Worm (Caenorhabditis elegans) whole organism, midembryonic: ENCODE data around the gene F15B9.11.

Source experiments
- T22C8.4 ChIP-seq: fragments of 200-800 bp; sonication (Bioruptor generic); IDR thresholded peaks from 2 replicates; pipeline ENCODE4 v1.3.6; 2022; ENCODE audit warnings: missing genetic modification characterization, missing compliant biosample characterization
- cog-1 ChIP-seq: sonication (generic microtip); optimal IDR thresholded peaks from 2 replicates; lab custom pipeline; 2016; ENCODE audit warnings: missing genetic modification characterization, missing compliant biosample characterization
- flt-1 ChIP-seq: fragments of 200-800 bp; sonication (Bioruptor generic); IDR thresholded peaks from 2 replicates; pipeline ENCODE4 v1.3.6; 2022; ENCODE audit warnings: missing genetic modification characterization, missing compliant biosample characterization
- klf-2 ChIP-seq: fragments of 200-800 bp; sonication (Bioruptor generic); conservative IDR thresholded peaks from 2 replicates; pipeline ENCODE4 v1.3.6; 2022; ENCODE audit warnings: missing genetic modification reagents, missing genetic modification characterization, missing compliant biosample characterization
- med-1 ChIP-seq: sonication (generic microtip); optimal IDR thresholded peaks from 2 replicates; lab custom pipeline; 2017; ENCODE audit warnings: missing genetic modification characterization, mild to moderate bottlenecking, missing compliant biosample characterization, antibody characterized with exemption, missing genetic modification reagents; ENCODE audit not compliant: insufficient read depth
- ref-1 ChIP-seq: fragments of 200-800 bp; sonication (Bioruptor generic); conservative IDR thresholded peaks from 2 replicates; pipeline ENCODE4 v1.3.6; 2022; ENCODE audit warnings: missing genetic modification reagents, missing genetic modification characterization, missing compliant biosample characterization
- tab-1 ChIP-seq: fragments of 200-800 bp; sonication (Bioruptor generic); IDR thresholded peaks from 2 replicates; pipeline ENCODE4 v1.3.6; 2022; ENCODE audit warnings: missing genetic modification characterization, missing compliant biosample characterization
- ztf-23 ChIP-seq: fragments of 200-800 bp; sonication (Bioruptor generic); IDR thresholded peaks from 2 replicates; pipeline ENCODE4 v1.3.6; 2022; ENCODE audit warnings: missing genetic modification reagents, missing genetic modification characterization, missing compliant biosample characterization
- ztf-29 ChIP-seq: fragments of 200-800 bp; sonication (Bioruptor generic); IDR thresholded peaks from 2 replicates; pipeline ENCODE4 v1.3.6; 2022; ENCODE audit warnings: missing genetic modification reagents, missing genetic modification characterization, missing compliant biosample characterization

Gene F15B9.11

ce11 chrV:12995269-12995668 lies 2.6 kb upstream of the F15B9.11 start, which contains the start of gene far-5:
Gene far-5 (plus strand): TSS chrV:12995569.
- no peak for TF ChIP-seq flt-1
- no peak for TF ChIP-seq ztf-23 (GFP tag; lab: Robert Waterston, UW)
- TF ChIP-seq tab-1 (GFP tag; lab: Robert Waterston, UW): no peak

DNA sequence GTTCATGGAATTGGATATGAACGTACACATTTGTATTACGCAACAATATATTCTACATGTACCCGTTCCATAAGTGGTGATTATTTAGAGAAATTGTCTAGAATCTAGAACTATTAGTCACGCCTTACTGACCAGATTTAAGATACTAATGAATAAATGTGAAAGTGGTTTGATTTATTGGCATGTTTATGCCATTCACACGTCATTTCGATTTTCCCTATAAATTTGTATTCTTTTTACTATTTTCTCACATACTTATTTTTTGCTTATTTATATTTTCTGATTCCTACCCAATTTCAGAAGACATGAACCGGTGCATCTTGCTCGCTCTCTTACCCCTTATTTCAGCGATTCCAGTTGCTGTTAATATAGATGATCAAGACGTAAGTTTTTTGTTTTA lies 4.4 kb downstream of the F15B9.11 start, which contains the start of gene F15B9.8:
TSS of gene F15B9.8 (plus strand) at position 301 of the 400 bp plus-strand sequence.
- no peak for TF ChIP-seq ztf-29
- no peak for TF ChIP-seq klf-2 (GFP tag; lab: Robert Waterston, UW)
- TF ChIP-seq ztf-23 (GFP tag; lab: Robert Waterston, UW): no peak
- no peak for TF ChIP-seq med-1
- TF ChIP-seq cog-1: no peak
- no peak for TF ChIP-seq ref-1 (GFP tag; lab: Robert Waterston, UW)
- no peak for TF ChIP-seq T22C8.4
- TF ChIP-seq flt-1: no peak
- TF ChIP-seq tab-1 (GFP tag; lab: Robert Waterston, UW): no peak

ce11 chrV:12987061-12987460 lies 5.6 kb downstream of the F15B9.11 start, which contains the start of gene shw-3:
Gene shw-3 (minus strand): TSS chrV:12987161.
- no peak for TF ChIP-seq klf-2 (GFP tag; lab: Robert Waterston, UW)
- no peak for TF ChIP-seq med-1
- TF ChIP-seq tab-1 (GFP tag; lab: Robert Waterston, UW): no peak
- no peak for TF ChIP-seq flt-1
- no peak for TF ChIP-seq ztf-23 (GFP tag; lab: Robert Waterston, UW)
- no peak for TF ChIP-seq ztf-29
- TF ChIP-seq cog-1: no peak
- TF ChIP-seq T22C8.4: no peak
- TF ChIP-seq ref-1 (GFP tag; lab: Robert Waterston, UW): no peak

DNA sequence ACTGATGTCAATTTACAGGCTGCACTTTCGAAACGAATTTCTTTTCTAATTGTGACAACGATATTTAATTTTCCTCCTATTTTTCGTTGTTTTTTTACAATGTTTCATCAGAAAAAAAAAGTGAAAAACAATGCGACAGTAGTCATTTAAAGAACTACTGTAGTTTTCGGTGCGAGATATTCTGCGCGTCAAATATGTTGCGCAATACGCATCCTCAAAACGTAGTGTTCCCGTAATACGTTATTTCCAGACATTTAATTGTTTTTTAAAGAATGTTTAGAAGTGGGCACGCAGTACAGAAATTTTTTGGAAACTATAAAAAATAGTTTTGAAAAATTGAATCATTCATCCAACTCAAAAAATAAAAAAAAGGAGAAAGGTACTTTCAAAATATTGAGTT lies 18.6 kb downstream of the F15B9.11 start:
- TF ChIP-seq ztf-29 (no peak), med-1 (no peak), cog-1 (no peak), klf-2 (GFP tag; lab: Robert Waterston, UW) (no peak), ref-1 (GFP tag; lab: Robert Waterston, UW) (no peak), flt-1 (no peak), T22C8.4 (no peak), ztf-23 (GFP tag; lab: Robert Waterston, UW) (no peak), tab-1 (GFP tag; lab: Robert Waterston, UW) (no peak)

DNA sequence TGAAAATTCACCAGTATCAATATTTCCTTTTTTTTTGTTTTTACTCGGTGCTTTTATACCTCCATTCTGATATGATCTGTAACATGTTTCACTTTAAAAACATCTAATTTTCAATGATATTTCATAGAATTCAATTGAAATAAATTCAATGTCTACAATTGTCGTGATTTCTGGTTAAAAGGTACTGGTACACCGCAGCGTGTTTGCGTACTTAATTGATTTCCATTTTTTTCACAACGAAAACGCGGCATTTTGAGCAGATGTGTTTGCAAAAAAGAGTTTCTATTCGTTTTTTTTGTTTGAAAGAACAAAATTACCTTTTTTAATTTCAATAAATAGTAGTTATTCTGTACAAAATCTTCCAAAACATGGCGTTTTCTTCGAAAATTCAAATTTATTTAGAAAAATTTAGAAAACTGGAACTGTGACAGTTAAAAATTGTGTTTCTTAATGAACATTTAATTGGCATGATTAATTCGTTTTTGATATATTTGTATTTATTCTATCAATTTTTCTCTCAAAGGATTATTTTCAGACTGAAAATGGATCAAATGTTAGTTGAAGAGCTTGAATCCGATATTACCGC lies 22.0 kb downstream of the F15B9.11 start, which contains the start of gene pnn-1:
TSS of gene pnn-1 (plus strand) at position 536 of the 586 bp plus-strand sequence.
- TF ChIP-seq tab-1 (GFP tag; lab: Robert Waterston, UW) (no peak), ztf-29 (no peak), ztf-23 (GFP tag; lab: Robert Waterston, UW) (no peak), med-1 (no peak), klf-2 (GFP tag; lab: Robert Waterston, UW) (no peak), cog-1 (no peak), flt-1 (no peak), ref-1 (GFP tag; lab: Robert Waterston, UW) (no peak), T22C8.4 (no peak)

DNA sequence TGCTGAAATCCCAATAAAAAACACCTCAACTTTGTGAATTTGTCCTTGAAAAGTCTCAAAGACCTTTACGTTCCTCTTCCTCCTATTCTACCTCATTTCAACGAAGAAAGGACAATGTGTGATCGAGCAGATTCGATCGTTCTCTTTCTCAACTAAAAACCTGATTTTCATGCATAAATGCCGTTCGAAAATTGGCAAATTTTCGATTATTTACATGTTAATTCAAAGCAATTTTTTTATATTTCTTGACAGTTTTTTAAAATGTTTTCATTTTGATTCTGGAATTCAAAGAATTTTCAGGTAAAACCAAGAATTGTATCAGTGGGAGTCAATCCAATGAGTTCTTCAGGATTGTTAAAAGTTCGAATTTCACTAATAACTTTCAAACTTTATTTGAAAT lies 24.1 kb downstream of the F15B9.11 start, which contains the start of gene lin-46:
TSS of gene lin-46 (plus strand) at position 301 of the 400 bp plus-strand sequence.
- no peak for TF ChIP-seq ztf-29

ce11 chrV:12967925-12968327 lies 24.8 kb downstream of the F15B9.11 start, which contains the start of gene R186.8:
Gene R186.8 (minus strand): TSS chrV:12967982.
- TF ChIP-seq cog-1: peak; percentile 52

ce11 chrV:12967110-12967509 lies 25.6 kb downstream of the F15B9.11 start, which contains the start of gene R186.3:
Gene R186.3 (minus strand): TSS chrV:12967210.
- no peak for TF ChIP-seq ref-1 (GFP tag; lab: Robert Waterston, UW)
- no peak for TF ChIP-seq flt-1
- no peak for TF ChIP-seq klf-2 (GFP tag; lab: Robert Waterston, UW)
- no peak for TF ChIP-seq T22C8.4
- no peak for TF ChIP-seq ztf-29
- no peak for TF ChIP-seq ztf-23 (GFP tag; lab: Robert Waterston, UW)
- TF ChIP-seq med-1: no peak
- TF ChIP-seq cog-1: no peak
- no peak for TF ChIP-seq tab-1 (GFP tag; lab: Robert Waterston, UW)

- TF ChIP-seq flt-1 (no peak), ztf-29 (no peak), cog-1 (no peak), T22C8.4 (no peak), ref-1 (GFP tag; lab: Robert Waterston, UW) (no peak), med-1 (no peak), klf-2 (GFP tag; lab: Robert Waterston, UW) (no peak), tab-1 (GFP tag; lab: Robert Waterston, UW) (no peak)
Observed at ce11 chrV:12964076-12964475, 28.6 kb downstream of the F15B9.11 start, which contains the start of gene srd-35. Gene srd-35 (plus strand): TSS chrV:12964376.

ce11 chrV:12963192-12963591 lies 29.5 kb downstream of the F15B9.11 start, which contains the start of gene hrg-9:
Gene hrg-9 (minus strand): TSS chrV:12963343.
- TF ChIP-seq tab-1 (GFP tag; lab: Robert Waterston, UW) (no peak), ztf-23 (GFP tag; lab: Robert Waterston, UW) (no peak), med-1 (no peak), flt-1 (no peak), cog-1 (no peak), klf-2 (GFP tag; lab: Robert Waterston, UW) (no peak), ref-1 (GFP tag; lab: Robert Waterston, UW) (no peak), ztf-29 (no peak)

DNA sequence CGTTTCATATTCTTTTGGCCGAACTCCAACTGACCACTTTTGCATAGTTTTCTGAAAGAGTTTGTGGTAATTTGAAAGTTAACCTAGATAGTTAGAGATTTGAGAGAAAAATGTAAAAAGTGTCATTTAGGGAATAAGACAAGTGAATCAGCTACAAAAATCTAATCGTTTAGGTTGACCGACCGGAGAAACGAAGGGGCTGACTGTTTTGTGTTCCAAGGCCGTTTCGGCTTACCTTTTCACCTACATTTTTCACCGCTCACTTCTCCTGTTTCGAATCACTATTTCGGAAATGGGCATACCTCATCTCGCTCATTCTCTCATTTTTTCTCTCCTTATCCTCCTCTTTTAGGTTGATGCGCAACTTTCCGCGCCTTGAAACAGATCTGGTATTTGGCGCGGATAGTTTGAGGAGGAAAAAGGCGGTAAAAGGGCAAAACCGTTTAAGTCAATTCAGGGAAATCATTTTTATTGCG lies 31.6 kb downstream of the F15B9.11 start, which contains the start of gene mpst-7:
TSS of gene mpst-7 (minus strand) at position 51 of the 476 bp plus-strand sequence.
- no peak for TF ChIP-seq klf-2 (GFP tag; lab: Robert Waterston, UW)
- TF ChIP-seq ref-1 (GFP tag; lab: Robert Waterston, UW): no peak
- TF ChIP-seq tab-1 (GFP tag; lab: Robert Waterston, UW): no peak
- no peak for TF ChIP-seq flt-1
- no peak for TF ChIP-seq ztf-29
- TF ChIP-seq T22C8.4: no peak
- no peak for TF ChIP-seq ztf-23 (GFP tag; lab: Robert Waterston, UW)
- no peak for TF ChIP-seq cog-1
- no peak for TF ChIP-seq med-1
